Worm (Caenorhabditis elegans): ENCODE data around the gene clec-118.

The clec-118 gene

ce11 chrII:581983-582382, 30.3 kb downstream of the clec-118 start:
- TF ChIP-seq W03F9.2 (tag; optimal IDR thresholded peaks at IDR 0.05): no peak
- TF ChIP-seq him-1 (tag; optimal IDR thresholded peaks at IDR 0.05): no peak
- no peak for TF ChIP-seq dao-5 (tag; optimal IDR thresholded peaks at IDR 0.05)

ce11 chrII:580189-580643, 32.0 kb downstream of the clec-118 start, which contains the start of the genes cdc-37 and W08F4.3:
Gene cdc-37, minus strand, starts transcription at chrII:580593.
Gene W08F4.3, plus strand, starts transcription at chrII:580602.
- TF ChIP-seq him-1 (tag; optimal IDR thresholded peaks at IDR 0.05): no peak
- no peak for TF ChIP-seq W03F9.2 (tag; optimal IDR thresholded peaks at IDR 0.05)
- TF ChIP-seq dao-5 (tag; optimal IDR thresholded peaks at IDR 0.05): no peak

ce11 chrII:578803-579202, 33.5 kb downstream of the clec-118 start:
- TF ChIP-seq W03F9.2 (tag; optimal IDR thresholded peaks at IDR 0.05) (no peak), dao-5 (tag; optimal IDR thresholded peaks at IDR 0.05) (no peak)

ce11 chrII:577632-578031, 34.6 kb downstream of the clec-118 start, which contains the start of gene W08F4.7:
Gene W08F4.7, minus strand, starts transcription at chrII:577732.
- TF ChIP-seq W03F9.2 (tag; optimal IDR thresholded peaks at IDR 0.05) (no peak), him-1 (tag; optimal IDR thresholded peaks at IDR 0.05) (no peak), dao-5 (tag; optimal IDR thresholded peaks at IDR 0.05) (no peak)

ce11 chrII:574064-574463, 38.2 kb downstream of the clec-118 start:
- no peak for TF ChIP-seq him-1 (tag; optimal IDR thresholded peaks at IDR 0.05)
- TF ChIP-seq W03F9.2 (tag; optimal IDR thresholded peaks at IDR 0.05): no peak
- TF ChIP-seq dao-5 (tag; optimal IDR thresholded peaks at IDR 0.05): no peak

- TF ChIP-seq him-1 (tag; optimal IDR thresholded peaks at IDR 0.05) (no peak), dao-5 (tag; optimal IDR thresholded peaks at IDR 0.05) (no peak), W03F9.2 (tag; optimal IDR thresholded peaks at IDR 0.05) (no peak)
These were observed 40.3 kb downstream of the clec-118 start, which contains the start of gene mlt-8 for ce11 chrII:572010-572409. Gene mlt-8, minus strand, starts transcription at chrII:572110.

ce11 chrII:568776-569175, 43.5 kb downstream of the clec-118 start, which contains the start of gene W08F4.5:
Gene W08F4.5, minus strand, starts transcription at chrII:568876.
- TF ChIP-seq W03F9.2 (tag; optimal IDR thresholded peaks at IDR 0.05): no peak
- TF ChIP-seq him-1 (tag; optimal IDR thresholded peaks at IDR 0.05): no peak
- no peak for TF ChIP-seq dao-5 (tag; optimal IDR thresholded peaks at IDR 0.05)

Data from whole organism, L4/young adult.